Worm (Caenorhabditis elegans) whole organism, late embryonic: Measurements from ENCODE around the gene K07F5.12.

Source experiments
- F13H6.1 ChIP-seq: sonication (generic microtip); optimal IDR thresholded peaks from 2 replicates; lab custom pipeline; 2016; ENCODE audit warnings: missing genetic modification characterization, missing compliant biosample characterization
- K09A11.1 ChIP-seq: sonication (generic microtip); optimal IDR thresholded peaks from 2 replicates; lab custom pipeline; 2017; ENCODE audit warnings: antibody characterized with exemption, mild to moderate bottlenecking, missing genetic modification characterization, missing compliant biosample characterization; ENCODE audit not compliant: insufficient read depth
- T23F11.4 ChIP-seq: fragments of 200-800 bp; sonication (Bioruptor generic); optimal IDR thresholded peaks from 2 replicates; lab custom pipeline; 2018; ENCODE audit warnings: mild to moderate bottlenecking, missing genetic modification characterization, missing compliant biosample characterization
- ama-1 ChIP-seq: fragments of 150-350 bp; optimal IDR thresholded peaks from 2 replicates; lab custom pipeline; 2014
- ceh-14 ChIP-seq: sonication (generic microtip); optimal IDR thresholded peaks from 2 replicates; lab custom pipeline; 2016; ENCODE audit warnings: missing genotype, missing genetic modification characterization, missing compliant biosample characterization
- fax-1 ChIP-seq: sonication (generic microtip); optimal IDR thresholded peaks from 2 replicates; lab custom pipeline; 2016; ENCODE audit warnings: missing genotype, missing genetic modification characterization, missing compliant biosample characterization
- fkh-10 ChIP-seq: fragments of 150-350 bp; optimal IDR thresholded peaks from 2 replicates; lab custom pipeline; 2014; ENCODE audit warnings: missing biosample characterization, missing genetic modification reagents, missing genetic modification characterization
- mec-3 ChIP-seq: sonication (generic microtip); optimal IDR thresholded peaks from 2 replicates; lab custom pipeline; 2016; ENCODE audit warnings: borderline replicate concordance, missing genetic modification characterization, missing compliant biosample characterization
- unc-42 ChIP-seq: sonication (generic microtip); optimal IDR thresholded peaks from 2 replicates; lab custom pipeline; 2016; ENCODE audit warnings: missing genotype, missing genetic modification characterization, missing compliant biosample characterization
- zip-5 ChIP-seq: sonication (generic microtip); optimal IDR thresholded peaks from 2 replicates; lab custom pipeline; 2016; ENCODE audit warnings: missing genetic modification characterization, missing compliant biosample characterization

K07F5.12 gene

DNA sequence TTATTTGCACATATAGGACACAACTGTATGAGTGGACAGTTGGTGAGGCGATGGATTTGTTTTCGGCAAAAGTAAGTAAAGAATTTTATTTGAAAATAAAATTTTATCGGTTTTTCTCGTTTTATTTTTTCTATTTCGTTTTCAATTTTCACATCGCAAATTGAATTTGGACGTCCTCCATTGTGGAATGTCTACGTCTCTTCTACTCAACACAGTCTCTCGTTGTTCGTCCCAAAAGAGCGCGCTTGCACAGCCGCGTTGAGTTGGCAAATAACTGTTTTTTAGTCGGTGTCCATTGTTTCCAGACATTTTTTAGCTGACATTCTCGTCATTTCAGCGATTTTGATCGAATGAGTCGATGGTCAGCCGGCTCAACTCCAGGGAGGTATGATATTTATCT lies 43.4 kb downstream of the K07F5.12 start:
- TF ChIP-seq zip-5: no peak
- peak; percentile 95 for TF ChIP-seq unc-42 (tag; lab: Kevin White, UChicago)
- TF ChIP-seq, all 69 proteins: peak for 1

- no peak for TF ChIP-seq ama-1 (lab: Kevin White, UChicago)
- no peak for TF ChIP-seq ceh-14
- no peak for TF ChIP-seq fax-1 (tag; lab: Kevin White, UChicago)
- TF ChIP-seq fkh-10: no peak
- no peak for TF ChIP-seq T23F11.4 (GFP tag; lab: Kevin White, UChicago)
- no peak for TF ChIP-seq F13H6.1 (tag; lab: Kevin White, UChicago)
- TF ChIP-seq mec-3 (tag; lab: Kevin White, UChicago): no peak
- no peak for TF ChIP-seq K09A11.1 (tag; lab: Kevin White, UChicago)
Measured at ce11 chrIV:9903608-9904007, 47.8 kb downstream of the K07F5.12 start, which contains the start of gene best-13. TSS of gene best-13 (plus strand) at chrIV:9903908.
